Fruit fly (Drosophila melanogaster) whole organism, prepupa: ENCODE measurements around the gene Parg.

ENCODE experiments used
- Blimp-1 ChIP-seq: fragments of 200-800 bp; sonication (Bioruptor generic); optimal IDR thresholded peaks from 3 replicates; lab custom pipeline; 2017; ENCODE audit warnings: missing biosample characterization, missing genetic modification characterization, mild to moderate bottlenecking, moderate library complexity, missing genetic modification reagents
- CG10669 ChIP-seq: fragments of 200-800 bp; sonication (Bioruptor generic); optimal IDR thresholded peaks from 3 replicates; lab custom pipeline; 2018; ENCODE audit warnings: missing biosample characterization, mild to moderate bottlenecking, missing genetic modification characterization, moderate library complexity
- CG11294 ChIP-seq: fragments of 200-800 bp; sonication (Bioruptor generic); IDR thresholded peaks from 2 replicates; pipeline ENCODE4 v1.3.6; 2022; ENCODE audit warnings: missing biosample characterization, missing genetic modification characterization
- CG11762 ChIP-seq: fragments of 200-800 bp; sonication (Bioruptor generic); optimal IDR thresholded peaks from 3 replicates; lab custom pipeline; 2016; ENCODE audit warnings: missing biosample characterization, missing genetic modification characterization; ENCODE audit not compliant: insufficient read depth
- CG15336 ChIP-seq: fragments of 200-800 bp; sonication (Bioruptor generic); IDR thresholded peaks from 2 replicates; pipeline ENCODE4 v1.3.6; 2022; ENCODE audit warnings: missing biosample characterization, missing genetic modification characterization
- CG1621 ChIP-seq: fragments of 200-800 bp; sonication (Bioruptor generic); optimal IDR thresholded peaks from 3 replicates; lab custom pipeline; 2018; ENCODE audit warnings: missing biosample characterization, mild to moderate bottlenecking, missing genetic modification characterization
- CG16779 ChIP-seq: fragments of 200-800 bp; sonication (Bioruptor generic); optimal IDR thresholded peaks from 3 replicates; lab custom pipeline; 2017; ENCODE audit warnings: missing biosample characterization, mild to moderate bottlenecking, missing genetic modification characterization
- CG3032 ChIP-seq: fragments of 200-800 bp; optimal IDR thresholded peaks from 2 replicates; lab custom pipeline; 2019; ENCODE audit warnings: missing biosample characterization, mild to moderate bottlenecking, missing genetic modification characterization, moderate library complexity
- CG31627 ChIP-seq: fragments of 200-800 bp; sonication (Bioruptor generic); optimal IDR thresholded peaks from 3 replicates; lab custom pipeline; 2016; ENCODE audit warnings: missing biosample characterization, missing genetic modification characterization
- CG34406 ChIP-seq: fragments of 200-800 bp; sonication (Bioruptor generic); optimal IDR thresholded peaks from 3 replicates; lab custom pipeline; 2016; ENCODE audit warnings: missing biosample characterization, missing genetic modification characterization
- CG3919 ChIP-seq: fragments of 200-800 bp; sonication (Bioruptor generic); optimal IDR thresholded peaks from 3 replicates; lab custom pipeline; 2016; ENCODE audit warnings: missing biosample characterization, missing genetic modification characterization
- CG4318 ChIP-seq: fragments of 200-800 bp; sonication (Bioruptor generic); optimal IDR thresholded peaks from 3 replicates; lab custom pipeline; 2017; ENCODE audit warnings: missing biosample characterization, mild to moderate bottlenecking, missing genetic modification characterization
- CG6163 ChIP-seq: fragments of 200-800 bp; sonication (Bioruptor generic); IDR thresholded peaks from 3 replicates; pipeline ENCODE4 v1.3.6; 2022; ENCODE audit warnings: missing biosample characterization, missing genetic modification characterization
- CG6792 ChIP-seq: fragments of 200-800 bp; sonication (Bioruptor generic); optimal IDR thresholded peaks from 3 replicates; lab custom pipeline; 2016; ENCODE audit warnings: missing biosample characterization, missing genetic modification characterization
- CG6854 ChIP-seq: fragments of 200-800 bp; sonication (Bioruptor generic); optimal IDR thresholded peaks from 2 replicates; lab custom pipeline; 2017; ENCODE audit warnings: missing biosample characterization, mild to moderate bottlenecking, missing genetic modification characterization
- CG7368 ChIP-seq: fragments of 200-800 bp; sonication (Bioruptor generic); optimal IDR thresholded peaks from 3 replicates; lab custom pipeline; 2016; ENCODE audit warnings: missing biosample characterization, missing genetic modification characterization
- CG8119 ChIP-seq: fragments of 200-800 bp; sonication (Bioruptor generic); IDR thresholded peaks from 3 replicates; pipeline ENCODE4 v1.3.6; 2022; ENCODE audit warnings: missing biosample characterization, missing genetic modification characterization
- CG8319 ChIP-seq: fragments of 200-800 bp; sonication (Bioruptor generic); optimal IDR thresholded peaks from 3 replicates; lab custom pipeline; 2016; ENCODE audit warnings: missing biosample characterization, missing genetic modification characterization
- CG8632 ChIP-seq: fragments of 200-800 bp; sonication (Bioruptor generic); optimal IDR thresholded peaks from 3 replicates; lab custom pipeline; 2016; ENCODE audit warnings: missing biosample characterization, missing genetic modification characterization
- Eip75B ChIP-seq: fragments of 200-800 bp; sonication (Bioruptor generic); optimal IDR thresholded peaks from 3 replicates; lab custom pipeline; 2016; ENCODE audit warnings: missing biosample characterization, missing genetic modification characterization
- Eip78C ChIP-seq: fragments of 200-800 bp; sonication (Bioruptor generic); peaks from one replicate; lab custom pipeline; 2016; ENCODE audit warnings: missing biosample characterization, missing genetic modification characterization
- Eip93F ChIP-seq: fragments of 200-800 bp; sonication (Bioruptor generic); optimal IDR thresholded peaks from 2 replicates; lab custom pipeline; 2016; ENCODE audit warnings: missing biosample characterization, mild to moderate bottlenecking, missing genetic modification characterization
- Ets21C ChIP-seq: fragments of 200-800 bp; sonication (Bioruptor generic); optimal IDR thresholded peaks from 3 replicates; lab custom pipeline; 2016; ENCODE audit warnings: missing biosample characterization, missing genetic modification characterization
- Ets96B ChIP-seq: fragments of 200-800 bp; optimal IDR thresholded peaks from 2 replicates; lab custom pipeline; 2019; ENCODE audit warnings: missing biosample characterization, mild to moderate bottlenecking, missing genetic modification characterization, moderate library complexity
- Hr38 ChIP-seq: sonication (Bioruptor generic); optimal IDR thresholded peaks from 2 replicates; lab custom pipeline; 2016; ENCODE audit warnings: missing biosample characterization, missing genetic modification characterization
- Lpt ChIP-seq: fragments of 200-800 bp; sonication (Bioruptor generic); optimal IDR thresholded peaks from 3 replicates; lab custom pipeline; 2016; ENCODE audit warnings: missing biosample characterization, missing genetic modification characterization
- Smox ChIP-seq: fragments of 200-800 bp; sonication (Bioruptor generic); optimal IDR thresholded peaks from 3 replicates; lab custom pipeline; 2016; ENCODE audit warnings: missing biosample characterization, missing genetic modification characterization
- Sox102F ChIP-seq: fragments of 200-800 bp; sonication (Bioruptor generic); optimal IDR thresholded peaks from 2 replicates; lab custom pipeline; 2016; ENCODE audit warnings: missing biosample characterization, mild to moderate bottlenecking, missing genetic modification characterization
- Sox15 ChIP-seq: fragments of 200-800 bp; sonication (Bioruptor generic); optimal IDR thresholded peaks from 3 replicates; lab custom pipeline; 2016; ENCODE audit warnings: missing biosample characterization, missing genetic modification characterization
- acj6 ChIP-seq: fragments of 200-800 bp; sonication (Bioruptor generic); optimal IDR thresholded peaks from 3 replicates; lab custom pipeline; 2016; ENCODE audit warnings: missing biosample characterization, missing genetic modification characterization
- cyc ChIP-seq: fragments of 200-800 bp; sonication (Bioruptor generic); optimal IDR thresholded peaks from 3 replicates; lab custom pipeline; 2016; ENCODE audit warnings: missing biosample characterization, missing genetic modification characterization
- dac ChIP-seq: fragments of 200-800 bp; sonication (Bioruptor generic); optimal IDR thresholded peaks from 2 replicates; lab custom pipeline; 2017; ENCODE audit warnings: missing biosample characterization, mild to moderate bottlenecking, missing genetic modification characterization
- dsx ChIP-seq: fragments of 200-800 bp; optimal IDR thresholded peaks from 3 replicates; lab custom pipeline; 2019; ENCODE audit warnings: missing biosample characterization, mild to moderate bottlenecking, missing genetic modification characterization, moderate library complexity; ENCODE audit not compliant: poor library complexity, severe bottlenecking
- eg ChIP-seq: fragments of 200-800 bp; sonication (Bioruptor generic); IDR thresholded peaks from 3 replicates; pipeline ENCODE4 v1.3.6; 2022; ENCODE audit warnings: missing biosample characterization, missing genetic modification characterization
- fd59A ChIP-seq: fragments of 200-800 bp; sonication (Bioruptor generic); optimal IDR thresholded peaks from 2 replicates; lab custom pipeline; 2017; ENCODE audit warnings: missing biosample characterization, mild to moderate bottlenecking, missing genetic modification characterization, missing genetic modification reagents
- fd85E ChIP-seq: fragments of 200-800 bp; sonication (Bioruptor generic); optimal IDR thresholded peaks from 3 replicates; lab custom pipeline; 2016; ENCODE audit warnings: missing biosample characterization, missing genetic modification characterization
- fkh ChIP-seq: fragments of 200-800 bp; sonication (Bioruptor generic); optimal IDR thresholded peaks from 3 replicates; lab custom pipeline; 2017; ENCODE audit warnings: missing biosample characterization, mild to moderate bottlenecking, missing genetic modification characterization, moderate library complexity
- pdm3 ChIP-seq: fragments of 200-800 bp; sonication (Bioruptor generic); optimal IDR thresholded peaks from 3 replicates; lab custom pipeline; 2016; ENCODE audit warnings: missing biosample characterization, missing genetic modification characterization
- spab ChIP-seq: fragments of 200-800 bp; sonication (Bioruptor generic); optimal IDR thresholded peaks from 2 replicates; lab custom pipeline; 2017; ENCODE audit warnings: missing biosample characterization, mild to moderate bottlenecking, missing genetic modification characterization, missing genetic modification reagents
- ss ChIP-seq, 2 experiments: fragments of 200-800 bp; sonication (Bioruptor generic); optimal IDR thresholded peaks; 2 replicates in 1 of 2; 3 replicates in 1 of 2; lab custom pipeline; 2017 to 2018; ENCODE audit warnings: mild to moderate bottlenecking in 2 of 2, missing biosample characterization in 2 of 2, missing genetic modification characterization in 2 of 2, moderate library complexity in 1 of 2
- topi ChIP-seq: fragments of 200-800 bp; sonication (Bioruptor generic); optimal IDR thresholded peaks from 3 replicates; lab custom pipeline; 2016; ENCODE audit warnings: missing biosample characterization, missing genetic modification characterization

Gene Parg

dm6 chrX:3676469-3677155 is 5.3 kb upstream of the Parg start (continued):
- TF ChIP-seq acj6 (GFP tag; lab: Kevin White, UChicago) = no peak
- peak; percentile 50; the same call in 2 of the 3 replicates for TF ChIP-seq CG8119 (GFP tag; lab: Robert Waterston, UW)
- peak; percentile 72 for TF ChIP-seq dsx
- peak; percentile 84 for TF ChIP-seq CG6163 (GFP tag; lab: Robert Waterston, UW)
- TF ChIP-seq CG3032 (tag; lab: Kevin White, UChicago) = peak; percentile 17
- TF ChIP-seq CG10669 (GFP tag; lab: Kevin White, UChicago) = peak; percentile 34
- TF ChIP-seq Eip93F (GFP tag; lab: Kevin White, UChicago) = no peak
- no peak for TF ChIP-seq Ets21C (GFP tag; lab: Kevin White, UChicago)
- TF ChIP-seq CG8319 (GFP tag; lab: Kevin White, UChicago) = no peak
- TF ChIP-seq dac (GFP tag; lab: Kevin White, UChicago) = no peak
- no peak for TF ChIP-seq topi (GFP tag; lab: Kevin White, UChicago)
- peak; percentile 33 for TF ChIP-seq Eip75B (GFP tag; lab: Kevin White, UChicago)

- no peak for TF ChIP-seq CG1621 (tag; lab: Kevin White, UChicago)
- TF ChIP-seq CG3919 (GFP tag; lab: Kevin White, UChicago) = no peak
- no peak for TF ChIP-seq pdm3 (GFP tag; lab: Kevin White, UChicago)
- peak; percentile 28 for TF ChIP-seq fkh (GFP tag; lab: Kevin White, UChicago)
- peak; percentile 49 for TF ChIP-seq Eip78C
- TF ChIP-seq CG11762 = no peak
- TF ChIP-seq CG16779 (tag; lab: Kevin White, UChicago) = peak; percentile 19
- peak; percentile 3 for TF ChIP-seq CG6854 (GFP tag; lab: Kevin White, UChicago)
- no peak for TF ChIP-seq CG3032 (tag; lab: Kevin White, UChicago)
- no peak for TF ChIP-seq spab (GFP tag; lab: Kevin White, UChicago)
- peak in 1 of 2 experiments; percentile 45 for TF ChIP-seq ss (GFP tag; optimal IDR thresholded peaks at IDR 0.05; lab: Kevin White, UChicago)
These were observed 4.2 kb upstream of the Parg start for dm6 chrX:3675538-3675937.

dm6 chrX:3674829-3675228 is 3.5 kb upstream of the Parg start:
- TF ChIP-seq Smox (GFP tag; lab: Kevin White, UChicago) = no peak

- TF ChIP-seq CG8632 (GFP tag; lab: Kevin White, UChicago) (peak; percentile 71), spab (GFP tag; lab: Kevin White, UChicago) (peak; percentile 73), Hr38 (GFP tag; lab: Kevin White, UChicago) (no peak), CG8319 (GFP tag; lab: Kevin White, UChicago) (peak; percentile 50), Sox102F (peak; percentile 20), CG8119 (GFP tag; lab: Robert Waterston, UW) (peak; percentile 85), CG16779 (tag; lab: Kevin White, UChicago) (peak; percentile 60), cyc (peak; percentile 54), fd85E (no peak), CG31627 (GFP tag; lab: Kevin White, UChicago) (peak; percentile 56), Lpt (GFP tag; lab: Kevin White, UChicago) (peak; percentile 73), Sox15 (GFP tag; lab: Kevin White, UChicago) (peak; percentile 56), Eip75B (GFP tag; lab: Kevin White, UChicago) (peak; percentile 76), CG3919 (GFP tag; lab: Kevin White, UChicago) (peak; percentile 82), CG1621 (tag; lab: Kevin White, UChicago) (peak; percentile 75), Ets21C (GFP tag; lab: Kevin White, UChicago) (peak; percentile 29), CG4318 (peak; percentile 60), fd59A (GFP tag; lab: Kevin White, UChicago) (peak; percentile 72), CG7368 (GFP tag; lab: Kevin White, UChicago) (peak; percentile 73), pdm3 (GFP tag; lab: Kevin White, UChicago) (peak; percentile 84), eg (GFP tag; lab: Robert Waterston, UW) (peak; percentile 89), CG34406 (GFP tag; lab: Kevin White, UChicago) (peak; percentile 53), Blimp-1 (GFP tag; lab: Kevin White, UChicago) (no peak), ss (GFP tag; optimal IDR thresholded peaks at IDR 0.05; lab: Kevin White, UChicago) (peak; percentile 74 to 76), Ets96B (tag; lab: Kevin White, UChicago) (peak; percentile 77), CG11294 (GFP tag; lab: Robert Waterston, UW) (peak; percentile 72), CG11762 (peak; percentile 61), Eip78C (peak; percentile 91), CG6792 (GFP tag; lab: Kevin White, UChicago) (peak; percentile 67), CG15336 (peak; percentile 84)
These were observed 2.5 kb upstream of the Parg start for dm6 chrX:3673710-3674344.
